Worm (Caenorhabditis elegans) whole organism, young adult: ENCODE measurements around the gene Y22D7AL.4.

Experiments used
- B0019.2 ChIP-seq: fragments of 200-800 bp; sonication (Bioruptor generic); conservative IDR thresholded peaks from 2 replicates; pipeline ENCODE4 v1.3.6; 2022; ENCODE audit warnings: missing genetic modification reagents, missing genetic modification characterization, missing compliant biosample characterization
- B0261.1 ChIP-seq: sonication (generic microtip); optimal IDR thresholded peaks from 2 replicates; lab custom pipeline; 2016; ENCODE audit warnings: mild to moderate bottlenecking, missing genetic modification characterization, moderate library complexity, missing compliant biosample characterization
- C06A6.2 ChIP-seq: fragments of 200-800 bp; sonication (Bioruptor generic); conservative IDR thresholded peaks from 2 replicates; pipeline ENCODE4 v1.3.6; 2022; ENCODE audit warnings: missing genetic modification characterization, missing compliant biosample characterization
- C17E4.6 ChIP-seq: fragments of 200-800 bp; sonication (Bioruptor generic); IDR thresholded peaks from 2 replicates; pipeline ENCODE4 v1.3.6; 2022; ENCODE audit warnings: missing genetic modification reagents, missing genetic modification characterization, missing compliant biosample characterization
- F10E7.11 ChIP-seq: sonication (generic microtip); optimal IDR thresholded peaks from 2 replicates; lab custom pipeline; 2017; ENCODE audit warnings: mild to moderate bottlenecking, missing genetic modification characterization, moderate library complexity, missing compliant biosample characterization
- F33H1.4 ChIP-seq: fragments of 200-800 bp; sonication (Bioruptor generic); IDR thresholded peaks from 2 replicates; pipeline ENCODE4 v1.3.6; 2022; ENCODE audit warnings: missing genetic modification reagents, missing genetic modification characterization, missing compliant biosample characterization
- F49E8.2 ChIP-seq: sonication (generic microtip); optimal IDR thresholded peaks from 3 replicates; lab custom pipeline; 2017; ENCODE audit warnings: missing genetic modification characterization, mild to moderate bottlenecking, missing compliant biosample characterization, antibody characterized with exemption, moderate library complexity; ENCODE audit not compliant: insufficient read depth
- F57A8.1 ChIP-seq: fragments of 200-800 bp; sonication (Bioruptor generic); optimal IDR thresholded peaks from 2 replicates; lab custom pipeline; 2018; ENCODE audit warnings: mild to moderate bottlenecking, missing genetic modification characterization, moderate library complexity, missing compliant biosample characterization
- F57C9.4 ChIP-seq: sonication (generic microtip); optimal IDR thresholded peaks from 2 replicates; lab custom pipeline; 2017; ENCODE audit warnings: mild to moderate bottlenecking, missing genetic modification characterization, missing compliant biosample characterization
- Y53G8AR.9 ChIP-seq: fragments of 200-800 bp; sonication (Bioruptor generic); conservative IDR thresholded peaks from 2 replicates; pipeline ENCODE4 v1.3.6; 2022; ENCODE audit warnings: missing genetic modification reagents, missing genetic modification characterization, missing compliant biosample characterization
- akir-1 ChIP-seq: fragments of 200-800 bp; sonication (Bioruptor generic); optimal IDR thresholded peaks from 2 replicates; lab custom pipeline; 2018; ENCODE audit warnings: mild to moderate bottlenecking, missing genetic modification characterization, moderate library complexity, missing compliant biosample characterization
- ama-1 ChIP-seq, 3 experiments: fragments of 150-350 bp in 1 of 3; sonication (generic microtip) in 2 of 3; optimal IDR thresholded peaks; 2 replicates each; lab custom pipeline; 2014 to 2018; ENCODE audit warnings: missing biosample characterization in 2 of 3, missing genetic modification characterization in 2 of 3, missing genetic modification reagents in 2 of 3
- aptf-3 ChIP-seq: fragments of 200-800 bp; sonication (Bioruptor generic); IDR thresholded peaks from 2 replicates; pipeline ENCODE4 v1.3.6; 2022; ENCODE audit warnings: missing genetic modification characterization, missing compliant biosample characterization
- athp-1 ChIP-seq: sonication (generic microtip); optimal IDR thresholded peaks from 2 replicates; lab custom pipeline; 2017; ENCODE audit warnings: mild to moderate bottlenecking, missing genetic modification characterization, missing compliant biosample characterization
- attf-3 ChIP-seq: fragments of 200-800 bp; sonication (Bioruptor generic); conservative IDR thresholded peaks from 2 replicates; pipeline ENCODE4 v1.3.6; 2022; ENCODE audit warnings: missing genetic modification reagents, missing genetic modification characterization, missing compliant biosample characterization
- attf-5 ChIP-seq: fragments of 200-800 bp; sonication (Bioruptor generic); optimal IDR thresholded peaks from 2 replicates; lab custom pipeline; 2018; ENCODE audit warnings: mild to moderate bottlenecking, missing genetic modification characterization, missing compliant biosample characterization
- attf-6 ChIP-seq: fragments of 200-800 bp; sonication (Bioruptor generic); IDR thresholded peaks from 2 replicates; pipeline ENCODE4 v1.3.6; 2022; ENCODE audit warnings: missing genetic modification reagents, missing genetic modification characterization, missing compliant biosample characterization
- bed-1 ChIP-seq: fragments of 200-800 bp; sonication (Bioruptor generic); IDR thresholded peaks from 2 replicates; pipeline ENCODE4 v1.3.6; 2022; ENCODE audit warnings: missing genetic modification reagents, missing genetic modification characterization, missing compliant biosample characterization
- cebp-1 ChIP-seq, 2 experiments: fragments of 200-800 bp in 1 of 2; sonication (Bioruptor generic) in 1 of 2; sonication (generic microtip) in 1 of 2; IDR thresholded peaks in 1 of 2; optimal IDR thresholded peaks in 1 of 2; 2 replicates each; pipeline versions ENCODE4 v1.3.6 to Lab custom; 2017 to 2022; ENCODE audit warnings: missing compliant biosample characterization in 2 of 2, missing genetic modification characterization in 2 of 2, mild to moderate bottlenecking in 1 of 2, missing genetic modification reagents in 1 of 2, moderate library complexity in 1 of 2
- cebp-2 ChIP-seq: fragments of 200-800 bp; sonication (Bioruptor generic); IDR thresholded peaks from 2 replicates; pipeline ENCODE4 v1.3.6; 2022; ENCODE audit warnings: missing genetic modification characterization, missing compliant biosample characterization
- ceh-100 ChIP-seq: fragments of 200-800 bp; sonication (Bioruptor generic); IDR thresholded peaks from 2 replicates; pipeline ENCODE4 v1.3.6; 2022; ENCODE audit warnings: missing genetic modification reagents, missing genetic modification characterization, missing compliant biosample characterization
- ceh-27 ChIP-seq: fragments of 200-800 bp; sonication (Bioruptor generic); optimal IDR thresholded peaks from 2 replicates; lab custom pipeline; 2018; ENCODE audit warnings: mild to moderate bottlenecking, missing genetic modification characterization, moderate library complexity, missing compliant biosample characterization
- ceh-58 ChIP-seq: fragments of 200-800 bp; sonication (Bioruptor generic); IDR thresholded peaks from 2 replicates; pipeline ENCODE4 v1.3.6; 2022; ENCODE audit warnings: missing genetic modification characterization, missing compliant biosample characterization
- die-1 ChIP-seq: sonication (generic microtip); optimal IDR thresholded peaks from 2 replicates; lab custom pipeline; 2016; ENCODE audit warnings: missing genotype, mild to moderate bottlenecking, missing genetic modification characterization, missing compliant biosample characterization
- egl-44 ChIP-seq: fragments of 200-800 bp; sonication (Bioruptor generic); IDR thresholded peaks from 2 replicates; pipeline ENCODE4 v1.3.6; 2022; ENCODE audit warnings: missing genetic modification reagents, missing genetic modification characterization, missing compliant biosample characterization
- hlh-12 ChIP-seq: sonication (generic microtip); optimal IDR thresholded peaks from 2 replicates; lab custom pipeline; 2016; ENCODE audit warnings: missing genetic modification characterization, missing compliant biosample characterization
- hsf-1 ChIP-seq: fragments of 200-800 bp; sonication (Bioruptor generic); IDR thresholded peaks from 2 replicates; pipeline ENCODE4 v1.3.6; 2022; ENCODE audit warnings: missing genetic modification reagents, missing genetic modification characterization, missing compliant biosample characterization
- let-526 ChIP-seq: fragments of 200-800 bp; sonication (Bioruptor generic); IDR thresholded peaks from 2 replicates; pipeline ENCODE4 v1.3.6; 2022; ENCODE audit warnings: missing genetic modification reagents, missing genetic modification characterization, missing compliant biosample characterization
- let-607 ChIP-seq, 2 experiments: fragments of 200-800 bp in 1 of 2; sonication (Bioruptor generic) in 1 of 2; sonication (generic microtip) in 1 of 2; optimal IDR thresholded peaks; 2 replicates each; lab custom pipeline; 2016 to 2018; ENCODE audit warnings: mild to moderate bottlenecking in 2 of 2, missing compliant biosample characterization in 2 of 2, missing genetic modification characterization in 2 of 2, moderate library complexity in 2 of 2, missing genotype in 1 of 2
- lin-35 ChIP-seq, 3 experiments: fragments of 150-350 bp in 2 of 3; sonication (generic microtip) in 1 of 3; optimal IDR thresholded peaks; 2 replicates each; lab custom pipeline; 2014 to 2018; ENCODE audit warnings: missing biosample characterization in 3 of 3, missing genetic modification characterization in 3 of 3, missing genetic modification reagents in 3 of 3
- lin-54 ChIP-seq: fragments of 200-800 bp; sonication (Bioruptor generic); optimal IDR thresholded peaks from 2 replicates; lab custom pipeline; 2018; ENCODE audit warnings: mild to moderate bottlenecking, missing genetic modification characterization, missing compliant biosample characterization
- lir-1 ChIP-seq: fragments of 200-800 bp; sonication (Bioruptor generic); conservative IDR thresholded peaks from 2 replicates; pipeline ENCODE4 v1.3.6; 2022; ENCODE audit warnings: missing genetic modification reagents, missing genetic modification characterization, missing compliant biosample characterization
- madf-8 ChIP-seq: fragments of 200-800 bp; sonication (Bioruptor generic); conservative IDR thresholded peaks from 2 replicates; pipeline ENCODE4 v1.3.6; 2022; ENCODE audit warnings: missing genetic modification reagents, missing genetic modification characterization, missing compliant biosample characterization
- mel-28 ChIP-seq: sonication (generic microtip); optimal IDR thresholded peaks from 2 replicates; lab custom pipeline; 2016; ENCODE audit warnings: borderline replicate concordance, mild to moderate bottlenecking, missing genetic modification characterization, missing compliant biosample characterization
- mes-4 ChIP-seq: sonication (generic microtip); optimal IDR thresholded peaks from 2 replicates; lab custom pipeline; 2016; ENCODE audit warnings: missing genotype, missing genetic modification characterization, missing compliant biosample characterization
- nhr-179 ChIP-seq: sonication (generic microtip); optimal IDR thresholded peaks from 2 replicates; lab custom pipeline; 2016; ENCODE audit warnings: mild to moderate bottlenecking, missing genetic modification characterization, missing compliant biosample characterization
- nhr-80 ChIP-seq: sonication (generic microtip); optimal IDR thresholded peaks from 2 replicates; lab custom pipeline; 2016; ENCODE audit warnings: missing genetic modification characterization, missing compliant biosample characterization
- rpc-1 ChIP-seq, 2 experiments: fragments of 150-350 bp in 1 of 2; sonication (generic microtip) in 1 of 2; optimal IDR thresholded peaks; 2 replicates each; lab custom pipeline; 2014 to 2018; ENCODE audit warnings: missing biosample characterization in 1 of 2, missing genetic modification characterization in 1 of 2, missing genetic modification reagents in 1 of 2, missing genotype in 1 of 2
- sdz-38 ChIP-seq: sonication (generic microtip); optimal IDR thresholded peaks from 2 replicates; lab custom pipeline; 2016; ENCODE audit warnings: missing genotype, missing genetic modification characterization, missing compliant biosample characterization
- snpc-3.4 ChIP-seq: sonication (generic microtip); optimal IDR thresholded peaks from 2 replicates; lab custom pipeline; 2017; ENCODE audit warnings: missing genetic modification characterization, mild to moderate bottlenecking, missing compliant biosample characterization, antibody characterized with exemption, moderate library complexity, missing genotype, missing genetic modification reagents
- somi-1 ChIP-seq: fragments of 200-800 bp; sonication (Bioruptor generic); optimal IDR thresholded peaks from 2 replicates; lab custom pipeline; 2018; ENCODE audit warnings: mild to moderate bottlenecking, missing genetic modification characterization, missing compliant biosample characterization
- unc-62 ChIP-seq: fragments of 150-350 bp; optimal IDR thresholded peaks from 2 replicates; lab custom pipeline; 2014; ENCODE audit warnings: missing biosample characterization, missing genetic modification reagents, missing genetic modification characterization
- zfh-2 ChIP-seq: fragments of 200-800 bp; sonication (Bioruptor generic); conservative IDR thresholded peaks from 2 replicates; pipeline ENCODE4 v1.3.6; 2022; ENCODE audit warnings: missing genetic modification reagents, missing genetic modification characterization, missing compliant biosample characterization
- ztf-18 ChIP-seq: sonication (generic microtip); optimal IDR thresholded peaks from 2 replicates; lab custom pipeline; 2016; ENCODE audit warnings: missing genotype, mild to moderate bottlenecking, missing genetic modification characterization, missing compliant biosample characterization
- ztf-25 ChIP-seq: fragments of 200-800 bp; sonication (Bioruptor generic); IDR thresholded peaks from 2 replicates; pipeline ENCODE4 v1.3.6; 2022; ENCODE audit warnings: missing genetic modification reagents, missing genetic modification characterization, missing compliant biosample characterization
- ztf-26 ChIP-seq: sonication (generic microtip); optimal IDR thresholded peaks from 2 replicates; lab custom pipeline; 2017; ENCODE audit warnings: missing genetic modification characterization, missing compliant biosample characterization
- ztf-6 ChIP-seq: fragments of 200-800 bp; sonication (Bioruptor generic); IDR thresholded peaks from 2 replicates; pipeline ENCODE4 v1.3.6; 2022; ENCODE audit warnings: missing genetic modification reagents, missing genetic modification characterization, missing compliant biosample characterization

Gene Y22D7AL.4

DNA sequence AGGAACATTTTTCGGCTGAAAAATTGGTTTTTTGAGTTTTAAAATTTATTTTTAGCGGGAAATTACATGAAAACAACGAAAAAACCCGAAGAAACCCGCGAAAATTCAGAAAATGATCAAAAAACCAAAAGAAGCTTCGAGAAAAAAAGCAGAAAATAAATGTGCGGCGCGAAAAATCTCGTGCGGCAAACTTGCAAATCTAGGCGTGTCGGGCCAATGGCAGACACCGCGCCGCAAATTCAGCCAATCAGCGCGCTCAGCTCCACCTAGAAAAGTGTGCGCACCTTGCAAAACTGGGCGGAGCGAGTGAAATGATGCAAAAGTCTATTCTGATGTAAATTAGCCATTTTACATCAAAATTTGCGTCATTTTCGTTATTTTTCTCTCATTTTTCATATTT is 7.5 kb upstream of the Y22D7AL.4 start, which contains the start of gene Y22D7AL.10 (continued):
- TF ChIP-seq nhr-179 (no peak), cebp-1 (GFP tag; IDR thresholded peaks at IDR 0.05; lab: Robert Waterston, UW) (peak; percentile 77), cebp-1 (tag; optimal IDR thresholded peaks at IDR 0.05; lab: Kevin White, UChicago) (peak; percentile 96), lin-54 (peak; percentile 98), rpc-1 (optimal IDR thresholded peaks at IDR 0.05; lab: Kevin White, UChicago) (peak; percentile 90), rpc-1 (tag; optimal IDR thresholded peaks at IDR 0.05; lab: Kevin White, UChicago) (peak; percentile 8), ceh-58 (GFP tag; lab: Robert Waterston, UW) (no peak; the same call in 1 of the 2 replicates), lir-1 (GFP tag; lab: Robert Waterston, UW) (peak; percentile 97), ama-1 (optimal IDR thresholded peaks at IDR 0.05; lab: Kevin White, UChicago) (no peak), ama-1 (GFP tag; optimal IDR thresholded peaks at IDR 0.05; lab: Kevin White, UChicago) (peak in 1 of 2 experiments; percentile 67), ztf-6 (0 out of 2 replicates have a peak, but pooled peaks have one; percentile 46), ztf-18 (peak; percentile 77), attf-5 (GFP tag; lab: Kevin White, UChicago) (peak; percentile 95), let-607 (tag; optimal IDR thresholded peaks at IDR 0.05; lab: Kevin White, UChicago) (peak; percentile 83 to 92), let-526 (peak; percentile 92), bed-1 (GFP tag; lab: Robert Waterston, UW) (no peak), C06A6.2 (peak; percentile 100), F10E7.11 (tag; lab: Kevin White, UChicago) (peak; percentile 96), somi-1 (GFP tag; lab: Kevin White, UChicago) (peak; percentile 96), mel-28 (tag; lab: Kevin White, UChicago) (peak; percentile 87), nhr-80 (peak; percentile 85), athp-1 (peak; percentile 99), hsf-1 (GFP tag; lab: Robert Waterston, UW) (peak; percentile 99), F57A8.1 (GFP tag; lab: Kevin White, UChicago) (peak; percentile 81), hlh-12 (tag; lab: Kevin White, UChicago) (no peak), aptf-3 (GFP tag; lab: Robert Waterston, UW) (0 out of 2 replicates have a peak, but pooled peaks have one; percentile 41), F49E8.2 (tag; lab: Kevin White, UChicago) (peak; percentile 96), madf-8 (GFP tag; lab: Robert Waterston, UW) (peak; percentile 92), cebp-2 (GFP tag; lab: Robert Waterston, UW) (peak; percentile 94), mes-4 (tag; lab: Kevin White, UChicago) (peak; percentile 56), akir-1 (no peak), B0261.1 (tag; lab: Kevin White, UChicago) (peak; percentile 51), ztf-25 (GFP tag; lab: Robert Waterston, UW) (0 out of 2 replicates have a peak, but pooled peaks have one; percentile 73), Y53G8AR.9 (peak; percentile 98), die-1 (tag; lab: Kevin White, UChicago) (peak; percentile 77), lin-35 (GFP tag; optimal IDR thresholded peaks at IDR 0.05; lab: Kevin White, UChicago) (peak; percentile 72 to 95 (median 94)), F57C9.4 (peak; percentile 93), egl-44 (GFP tag; lab: Robert Waterston, UW) (peak; percentile 93), F33H1.4 (GFP tag; lab: Robert Waterston, UW) (peak; percentile 88), ceh-100 (GFP tag; lab: Robert Waterston, UW) (peak; percentile 92), ceh-27 (GFP tag; lab: Kevin White, UChicago) (peak; percentile 98), snpc-3.4 (tag; lab: Kevin White, UChicago) (peak; percentile 96), unc-62 (no peak), attf-3 (peak; percentile 86), C17E4.6 (GFP tag; lab: Robert Waterston, UW) (peak; percentile 97), attf-6 (GFP tag; lab: Robert Waterston, UW) (peak; percentile 87), B0019.2 (GFP tag; lab: Robert Waterston, UW) (peak; percentile 91), ztf-26 (peak; percentile 96), sdz-38 (tag; lab: Kevin White, UChicago) (no peak), zfh-2 (GFP tag; lab: Robert Waterston, UW) (peak; percentile 99)
